Fruit fly (Drosophila melanogaster) whole organism, pupa: ENCODE data around the gene CG42724.

Source experiments
- CG10348 ChIP-seq: fragments of 200-800 bp; sonication (Bioruptor generic); IDR thresholded peaks from 2 replicates; pipeline ENCODE4 v1.3.6; 2022; ENCODE audit warnings: missing biosample characterization, missing genetic modification characterization
- CG12605 ChIP-seq: fragments of 200-800 bp; sonication (Bioruptor generic); IDR thresholded peaks from 2 replicates; pipeline ENCODE4 v1.3.6; 2022; ENCODE audit warnings: missing biosample characterization, missing genetic modification characterization
- CG13204 ChIP-seq: fragments of 200-800 bp; sonication (Bioruptor generic); optimal IDR thresholded peaks from 2 replicates; lab custom pipeline; 2018; ENCODE audit warnings: missing biosample characterization, mild to moderate bottlenecking, missing genetic modification characterization, moderate library complexity
- CG14655 ChIP-seq: fragments of 200-800 bp; sonication (Bioruptor generic); optimal IDR thresholded peaks from 3 replicates; lab custom pipeline; 2017; ENCODE audit warnings: mild to moderate bottlenecking, missing biosample characterization, missing genetic modification reagents, missing genetic modification characterization
- CG15710 ChIP-seq: fragments of 200-800 bp; sonication (Bioruptor generic); optimal IDR thresholded peaks from 2 replicates; lab custom pipeline; 2018; ENCODE audit warnings: missing biosample characterization, mild to moderate bottlenecking, missing genetic modification characterization, moderate library complexity
- CG17806 ChIP-seq: fragments of 200-800 bp; sonication (Bioruptor generic); optimal IDR thresholded peaks from 2 replicates; lab custom pipeline; 2018; ENCODE audit warnings: missing biosample characterization, mild to moderate bottlenecking, missing genetic modification characterization, moderate library complexity
- CG32121 ChIP-seq: fragments of 200-800 bp; sonication (Bioruptor generic); IDR thresholded peaks from 2 replicates; pipeline ENCODE4 v1.3.6; 2022; ENCODE audit warnings: missing biosample characterization, missing genetic modification characterization
- CG34367 ChIP-seq: fragments of 200-800 bp; sonication (Bioruptor generic); optimal IDR thresholded peaks from 2 replicates; lab custom pipeline; 2018; ENCODE audit warnings: missing biosample characterization, mild to moderate bottlenecking, missing genetic modification characterization
- CG4496 ChIP-seq: fragments of 200-800 bp; sonication (Bioruptor generic); IDR thresholded peaks from 3 replicates; pipeline ENCODE4 v1.3.6; 2022; ENCODE audit warnings: missing biosample characterization, missing genetic modification characterization
- CG8159 ChIP-seq: fragments of 200-800 bp; sonication (Bioruptor generic); optimal IDR thresholded peaks from 3 replicates; lab custom pipeline; 2018; ENCODE audit warnings: missing biosample characterization, mild to moderate bottlenecking, missing genetic modification characterization, moderate library complexity
- CG8301 ChIP-seq: fragments of 200-800 bp; sonication (Bioruptor generic); optimal IDR thresholded peaks from 2 replicates; lab custom pipeline; 2018; ENCODE audit warnings: missing biosample characterization, mild to moderate bottlenecking, missing genetic modification characterization
- CG9948 ChIP-seq: fragments of 200-800 bp; sonication (Bioruptor generic); optimal IDR thresholded peaks from 2 replicates; lab custom pipeline; 2018; ENCODE audit warnings: missing biosample characterization, mild to moderate bottlenecking, missing genetic modification characterization, moderate library complexity
- D1 ChIP-seq: fragments of 200-800 bp; sonication (Bioruptor generic); optimal IDR thresholded peaks from 2 replicates; lab custom pipeline; 2018; ENCODE audit warnings: missing biosample characterization, mild to moderate bottlenecking, missing genetic modification characterization, moderate library complexity
- EcR ChIP-seq: fragments of 200-800 bp; sonication (Bioruptor generic); optimal IDR thresholded peaks from 3 replicates; lab custom pipeline; 2019; ENCODE audit warnings: missing biosample characterization, missing genetic modification characterization, mild to moderate bottlenecking, moderate library complexity, missing genetic modification reagents
- Ets98B ChIP-seq: fragments of 200-800 bp; sonication (Bioruptor generic); IDR thresholded peaks from 2 replicates; pipeline ENCODE4 v1.3.6; 2022; ENCODE audit warnings: missing biosample characterization, missing genetic modification characterization
- Pif1A ChIP-seq: fragments of 200-800 bp; sonication (Bioruptor generic); optimal IDR thresholded peaks from 3 replicates; lab custom pipeline; 2016; ENCODE audit warnings: missing biosample characterization, missing genetic modification characterization
- Pif1B ChIP-seq: fragments of 200-800 bp; sonication (Bioruptor generic); optimal IDR thresholded peaks from 3 replicates; lab custom pipeline; 2016; ENCODE audit warnings: missing biosample characterization, missing genetic modification characterization
- Snoo ChIP-seq: fragments of 200-800 bp; sonication (Bioruptor generic); optimal IDR thresholded peaks from 3 replicates; lab custom pipeline; 2017; ENCODE audit warnings: missing biosample characterization, mild to moderate bottlenecking, missing genetic modification characterization, inconsistent platforms
- fd96Ca ChIP-seq: fragments of 200-800 bp; sonication (Bioruptor generic); IDR thresholded peaks from 3 replicates; pipeline ENCODE4 v1.3.6; 2022; ENCODE audit warnings: missing biosample characterization, missing genetic modification characterization
- gl ChIP-seq: fragments of 200-800 bp; sonication (Bioruptor generic); optimal IDR thresholded peaks from 2 replicates; lab custom pipeline; 2018; ENCODE audit warnings: missing biosample characterization, mild to moderate bottlenecking, missing genetic modification characterization
- rn ChIP-seq: fragments of 200-800 bp; sonication (Bioruptor generic); IDR thresholded peaks from 2 replicates; pipeline ENCODE4 v1.3.6; 2022; ENCODE audit warnings: missing biosample characterization, missing genetic modification characterization

The CG42724 gene

DNA sequence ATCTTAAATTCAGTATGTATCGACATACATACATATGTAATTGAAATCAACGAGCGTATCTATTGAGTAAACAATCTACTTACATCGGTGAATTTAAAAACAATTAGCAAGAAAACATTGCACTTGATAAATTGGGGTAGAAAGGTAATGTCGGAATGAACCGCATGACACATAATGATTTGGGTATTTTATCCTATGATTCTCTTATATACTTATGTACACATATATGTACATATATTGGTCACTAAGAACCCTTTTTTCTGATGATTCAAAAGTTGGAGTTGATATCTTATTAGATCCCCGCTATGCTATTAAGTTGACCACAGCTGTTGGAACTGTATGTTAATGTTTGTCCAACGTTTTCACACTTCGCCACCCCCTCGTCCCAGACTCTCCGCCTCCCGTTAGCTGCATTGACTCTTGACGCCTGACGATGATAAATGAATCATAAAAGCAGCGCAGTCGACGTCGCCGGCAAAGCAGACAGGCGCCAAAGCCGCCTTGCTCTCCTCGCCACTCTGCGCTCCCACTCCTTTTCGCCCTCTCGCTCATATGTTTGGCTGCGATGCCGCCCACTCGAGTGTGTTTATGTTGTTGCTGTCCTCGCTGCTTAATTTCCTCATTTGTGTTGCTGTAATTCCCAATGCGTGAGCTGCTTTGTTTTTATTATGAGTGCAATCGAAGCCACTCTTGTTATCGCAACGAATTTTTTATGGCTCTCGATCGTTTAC, 15.0 kb downstream of the CG42724 start:
- TF ChIP-seq CG8159 (tag; lab: Kevin White, UChicago) = peak; percentile 50
- TF ChIP-seq CG4496 (GFP tag; lab: Robert Waterston, UW) = peak; percentile 60; the same call in 2 of the 3 replicates
- TF ChIP-seq CG34367 = peak; percentile 36
- no peak for TF ChIP-seq rn
- TF ChIP-seq CG14655 (GFP tag; lab: Kevin White, UChicago) = peak; percentile 77
- peak; percentile 28 for TF ChIP-seq CG13204 (GFP tag; lab: Kevin White, UChicago)
- no peak for TF ChIP-seq Pif1A (GFP tag; lab: Kevin White, UChicago)
- TF ChIP-seq fd96Ca (GFP tag; lab: Robert Waterston, UW) = no peak
- peak; percentile 54 for TF ChIP-seq CG9948 (tag; lab: Kevin White, UChicago)
- TF ChIP-seq CG15710 = peak; percentile 43
- TF ChIP-seq CG8301 (tag; lab: Kevin White, UChicago) = peak; percentile 69
- 0 out of 2 replicates have a peak, but pooled peaks have one; percentile 19 for TF ChIP-seq CG10348 (GFP tag; lab: Robert Waterston, UW)
- no peak for TF ChIP-seq CG12605 (GFP tag; lab: Robert Waterston, UW)
- peak; percentile 24 for TF ChIP-seq EcR (GFP tag; lab: Kevin White, UChicago)
- TF ChIP-seq CG32121 = peak; percentile 37; the same call in 1 of the 2 replicates
- peak; percentile 31 for TF ChIP-seq CG17806

DNA sequence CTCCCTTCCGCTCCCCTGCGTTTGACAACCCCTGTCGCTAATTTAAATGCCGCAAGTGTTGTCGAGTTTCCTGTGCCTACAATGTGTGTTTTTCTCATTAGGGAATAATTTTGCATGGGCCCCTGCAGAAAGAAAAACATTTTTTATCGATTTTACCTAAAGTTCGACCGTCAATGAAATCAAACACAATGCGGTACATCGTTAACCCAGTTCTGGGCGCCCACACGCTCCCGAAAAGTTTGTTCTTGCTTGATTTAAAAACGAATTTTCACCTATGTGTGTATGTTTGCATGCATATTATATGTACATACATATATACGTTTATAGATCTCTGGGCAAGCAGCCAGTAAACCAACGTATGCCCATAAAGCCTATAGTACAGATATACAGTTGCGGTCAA, 15.7 kb downstream of the CG42724 start:
- TF ChIP-seq Ets98B (no peak), gl (no peak), D1 (tag; lab: Kevin White, UChicago) (no peak), Pif1B (GFP tag; lab: Kevin White, UChicago) (no peak), CG14655 (GFP tag; lab: Kevin White, UChicago) (no peak), fd96Ca (GFP tag; lab: Robert Waterston, UW) (no peak)
- TF ChIP-seq, all 21 proteins: peak for 0

DNA sequence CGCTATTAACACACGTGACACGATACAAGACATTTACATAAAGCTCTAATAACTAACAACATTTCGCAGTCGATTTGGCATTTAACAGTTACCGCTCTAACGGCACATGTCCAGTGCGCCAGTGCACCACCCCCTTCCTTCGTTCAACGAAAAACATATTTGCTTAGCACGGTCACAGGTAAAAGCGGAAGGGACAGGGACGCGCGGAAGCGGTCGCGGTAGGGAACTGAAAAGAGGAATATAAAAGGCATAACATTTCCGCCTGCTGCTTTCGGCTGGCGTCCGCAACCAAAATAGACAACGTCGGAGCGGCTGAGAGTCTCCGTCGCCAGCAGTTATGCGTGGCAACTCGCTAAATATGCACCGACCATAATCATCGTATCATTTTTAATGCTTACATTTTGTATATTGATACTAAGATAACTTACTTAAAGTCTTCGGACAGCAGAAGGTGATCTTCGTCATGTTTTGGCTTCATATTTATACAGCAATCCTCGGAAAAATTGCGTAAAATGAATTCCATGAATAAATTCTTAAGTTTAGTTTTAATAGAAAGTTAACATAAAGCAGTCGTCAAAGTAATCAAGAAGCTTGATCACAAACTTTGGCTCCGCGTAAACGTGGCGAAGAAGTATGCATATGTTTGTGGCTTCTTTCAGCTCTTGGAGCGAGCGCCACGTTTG, 16.3 kb downstream of the CG42724 start:
- peak; percentile 26 for TF ChIP-seq CG15710
- no peak for TF ChIP-seq EcR (GFP tag; lab: Kevin White, UChicago)
- no peak for TF ChIP-seq CG13204 (GFP tag; lab: Kevin White, UChicago)
- no peak for TF ChIP-seq CG10348 (GFP tag; lab: Robert Waterston, UW)
- peak; percentile 46; the same call in 1 of the 3 replicates for TF ChIP-seq fd96Ca (GFP tag; lab: Robert Waterston, UW)
- TF ChIP-seq Ets98B = 0 out of 2 replicates have a peak, but pooled peaks have one; percentile 22
- TF ChIP-seq rn = no peak
- TF ChIP-seq Pif1B (GFP tag; lab: Kevin White, UChicago) = peak; percentile 27
- TF ChIP-seq CG4496 (GFP tag; lab: Robert Waterston, UW) = 0 out of 3 replicates have a peak, but pooled peaks have one; percentile 5
- peak; percentile 30 for TF ChIP-seq CG8159 (tag; lab: Kevin White, UChicago)
- TF ChIP-seq CG32121 = peak; percentile 54; the same call in 1 of the 2 replicates
- peak; percentile 30 for TF ChIP-seq CG9948 (tag; lab: Kevin White, UChicago)
- TF ChIP-seq CG14655 (GFP tag; lab: Kevin White, UChicago) = peak; percentile 80
- no peak for TF ChIP-seq D1 (tag; lab: Kevin White, UChicago)
- TF ChIP-seq CG34367 = peak; percentile 6
- TF ChIP-seq Pif1A (GFP tag; lab: Kevin White, UChicago) = peak; percentile 59
- peak; percentile 75 for TF ChIP-seq CG8301 (tag; lab: Kevin White, UChicago)
- TF ChIP-seq CG17806 = peak; percentile 31

DNA sequence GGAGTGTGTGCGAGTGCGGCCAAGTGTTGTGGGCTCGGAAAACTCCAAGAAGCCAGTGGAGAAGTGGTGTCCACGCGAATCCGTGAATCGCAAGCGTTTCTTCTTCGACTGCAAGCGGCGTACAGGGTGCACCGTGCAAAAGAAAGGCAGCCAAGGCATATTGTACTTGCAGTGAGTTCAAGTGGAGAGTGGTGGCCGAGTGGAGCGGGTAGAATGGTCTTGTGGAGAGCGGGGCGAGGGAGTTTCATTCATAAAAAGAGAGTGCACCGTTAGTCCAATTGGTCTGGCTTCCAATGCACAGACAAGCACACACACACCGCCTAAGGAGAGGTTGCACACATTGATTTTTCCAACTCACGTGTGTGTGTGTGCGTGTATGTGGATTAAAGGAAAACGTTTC, 16.9 kb downstream of the CG42724 start:
- TF ChIP-seq EcR (GFP tag; lab: Kevin White, UChicago) (peak; percentile 23), CG4496 (GFP tag; lab: Robert Waterston, UW) (peak; percentile 16; the same call in 1 of the 3 replicates), CG17806 (no peak)

DNA sequence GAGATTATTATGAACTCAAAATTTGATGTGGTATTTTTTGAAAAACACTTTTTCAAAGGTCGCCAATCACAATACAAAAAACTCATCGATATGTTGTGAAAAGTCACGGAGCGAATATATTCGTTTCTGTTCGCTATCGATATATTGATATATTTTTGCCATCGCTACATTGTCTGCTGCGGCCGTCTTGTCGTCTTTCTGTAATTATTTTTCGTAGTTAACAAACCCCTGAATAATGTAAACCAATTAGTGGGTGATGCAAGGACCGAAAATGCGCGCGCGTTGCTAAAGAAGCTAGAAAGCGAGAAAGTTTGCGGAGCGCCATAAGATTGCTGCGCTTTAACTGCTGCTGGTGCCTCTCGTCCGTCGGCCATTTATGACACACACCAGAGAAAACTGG, 17.3 kb downstream of the CG42724 start, which contains the start of gene Pak:
TSS of gene Pak (plus strand) at position 142 of the 400 bp plus-strand sequence.
- TF ChIP-seq CG10348 (GFP tag; lab: Robert Waterston, UW) (no peak), Pif1A (GFP tag; lab: Kevin White, UChicago) (no peak), CG17806 (no peak), CG13204 (GFP tag; lab: Kevin White, UChicago) (no peak), CG9948 (tag; lab: Kevin White, UChicago) (no peak), CG4496 (GFP tag; lab: Robert Waterston, UW) (no peak), D1 (tag; lab: Kevin White, UChicago) (no peak), gl (no peak), CG12605 (GFP tag; lab: Robert Waterston, UW) (no peak), EcR (GFP tag; lab: Kevin White, UChicago) (no peak), CG32121 (no peak), Ets98B (no peak), CG15710 (no peak), CG14655 (GFP tag; lab: Kevin White, UChicago) (no peak), Snoo (no peak), CG8301 (tag; lab: Kevin White, UChicago) (no peak), CG8159 (tag; lab: Kevin White, UChicago) (no peak), Pif1B (GFP tag; lab: Kevin White, UChicago) (no peak)
